Fruit fly (Drosophila melanogaster): Measurements from ENCODE around the gene Cbp80.

Cbp80 gene

DNA sequence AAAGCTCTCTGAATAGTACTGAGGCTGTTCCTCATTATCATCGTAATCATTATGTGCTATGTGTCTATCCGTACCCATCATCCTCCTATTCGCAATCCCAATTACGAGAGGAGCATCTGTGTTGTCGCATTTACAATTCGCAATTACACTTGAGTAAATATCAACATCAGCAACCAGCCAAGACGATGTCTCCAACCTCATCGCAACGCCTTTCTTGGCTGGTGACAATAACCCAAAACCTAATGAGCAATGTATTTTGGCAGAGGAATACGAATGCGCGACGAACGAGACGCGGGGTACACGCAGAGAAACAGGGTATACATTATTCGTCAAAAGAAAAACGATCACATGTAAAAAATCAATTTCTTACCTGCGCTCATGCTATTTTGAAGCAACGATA lies 39.3 kb upstream of the Cbp80 start (continued):
- TF ChIP-seq CG12071 (GFP tag; optimal IDR thresholded peaks at IDR 0.05) (peak; percentile 57), Ets65A (GFP tag) (peak; percentile 82), BtbVII (GFP tag; optimal IDR thresholded peaks at IDR 0.05) (peak; percentile 57), Xrp1 (GFP tag; IDR thresholded peaks at IDR 0.05) (0 out of 2 replicates have a peak, but pooled peaks have one; percentile 9), dmrt99B (tag; optimal IDR thresholded peaks at IDR 0.05) (peak; percentile 17), CG10565 (GFP tag; optimal IDR thresholded peaks at IDR 0.05) (no peak), sens (GFP tag) (peak; percentile 65), ATbp (GFP tag; optimal IDR thresholded peaks at IDR 0.05) (peak; percentile 67), luna (GFP tag; optimal IDR thresholded peaks at IDR 0.05) (peak; percentile 3), tna (GFP tag; IDR thresholded peaks at IDR 0.05; ENCODE audit: partially characterized antibody) (no peak), Dbx (GFP tag; IDR thresholded peaks at IDR 0.05) (0 out of 3 replicates have a peak, but pooled peaks have one; percentile 23), CG6765 (GFP tag; optimal IDR thresholded peaks at IDR 0.05) (peak; percentile 39), CG12236 (GFP tag; optimal IDR thresholded peaks at IDR 0.05) (no peak), gro (GFP tag; optimal IDR thresholded peaks at IDR 0.05) (peak; percentile 48), NK7.1 (GFP tag; optimal IDR thresholded peaks at IDR 0.05) (peak; percentile 34), CG15601 (tag; optimal IDR thresholded peaks at IDR 0.05) (no peak), Fer3 (tag; optimal IDR thresholded peaks at IDR 0.05) (peak; percentile 48), zf30C (GFP tag; optimal IDR thresholded peaks at IDR 0.05) (peak; percentile 8), CG1647 (GFP tag; optimal IDR thresholded peaks at IDR 0.05) (peak; percentile 28), CG1603 (tag; optimal IDR thresholded peaks at IDR 0.05) (peak; percentile 3), lbe (GFP tag; optimal IDR thresholded peaks at IDR 0.05) (peak; percentile 93)

DNA sequence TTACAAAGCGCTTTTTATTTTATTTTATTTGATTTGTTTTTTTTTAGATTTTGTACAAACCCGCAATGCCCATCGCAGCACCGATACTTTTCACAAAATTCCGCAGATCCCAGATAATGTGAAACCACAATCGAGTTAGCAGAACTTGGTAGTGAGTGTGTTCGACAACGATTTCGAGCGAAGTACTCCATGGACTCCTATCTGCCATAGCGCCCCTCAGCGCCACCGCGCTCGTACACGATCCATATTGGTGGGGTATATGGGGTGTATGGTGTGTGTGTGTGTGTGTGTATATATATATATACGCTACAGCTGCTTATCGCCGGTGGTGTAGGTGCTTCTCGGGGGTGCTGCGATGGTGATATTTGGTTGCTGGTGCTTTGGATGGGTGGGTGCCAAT lies 37.4 kb upstream of the Cbp80 start:
- peak; percentile 40 for TF ChIP-seq Med (GFP tag)
- peak; percentile 70 for TF ChIP-seq grn (GFP tag; optimal IDR thresholded peaks at IDR 0.05)
- TF ChIP-seq dimm (GFP tag; IDR thresholded peaks at IDR 0.05) = no peak
- peak; percentile 80 for TF ChIP-seq sug (tag; optimal IDR thresholded peaks at IDR 0.05)
- peak; percentile 66 for TF ChIP-seq exex (tag; optimal IDR thresholded peaks at IDR 0.05)
- TF ChIP-seq chinmo (GFP tag; IDR thresholded peaks at IDR 0.05; ENCODE audit: partially characterized antibody) = 0 out of 4 replicates have a peak, but pooled peaks have one; percentile 9
- TF ChIP-seq disco-r (GFP tag; optimal IDR thresholded peaks at IDR 0.05) = no peak
- peak; percentile 47 for TF ChIP-seq sens (GFP tag)
- TF ChIP-seq NfI (GFP tag; optimal IDR thresholded peaks at IDR 0.05) = no peak
- TF ChIP-seq sob (GFP tag; IDR thresholded peaks at IDR 0.05) = no peak
- no peak for TF ChIP-seq CG8290 (GFP tag; optimal IDR thresholded peaks at IDR 0.05)
- TF ChIP-seq CG8290 (tag; optimal IDR thresholded peaks at IDR 0.05) = peak in 1 of 2 experiments; percentile 32
- TF ChIP-seq mirr (GFP tag; optimal IDR thresholded peaks at IDR 0.05) = peak; percentile 67
- no peak for TF ChIP-seq CG5953 (GFP tag; IDR thresholded peaks at IDR 0.05)
- TF ChIP-seq nau (GFP tag; optimal IDR thresholded peaks at IDR 0.05) = no peak
- peak; percentile 24 for TF ChIP-seq Deaf1 (tag; optimal IDR thresholded peaks at IDR 0.05)
- no peak for TF ChIP-seq odd (GFP tag; optimal IDR thresholded peaks at IDR 0.05)
- TF ChIP-seq caup (GFP tag; optimal IDR thresholded peaks at IDR 0.05; ENCODE audit: severe bottlenecking) = peak; percentile 38
- TF ChIP-seq CG18599 (GFP tag; optimal IDR thresholded peaks at IDR 0.05) = peak; percentile 24
- TF ChIP-seq prd (optimal IDR thresholded peaks at IDR 0.05) = no peak
- TF ChIP-seq prd (GFP tag; IDR thresholded peaks at IDR 0.05) = no peak
- no peak for TF ChIP-seq knrl (GFP tag; IDR thresholded peaks at IDR 0.05; ENCODE audit: partially characterized antibody)
- TF ChIP-seq corto (GFP tag; optimal IDR thresholded peaks at IDR 0.05) = peak; percentile 12
- TF ChIP-seq sd (tag; optimal IDR thresholded peaks at IDR 0.05) = peak; percentile 88
- TF ChIP-seq Taf1 (GFP tag; IDR thresholded peaks at IDR 0.05) = no peak
- peak; percentile 67; the same call in 1 of the 2 replicates for TF ChIP-seq crol (GFP tag; IDR thresholded peaks at IDR 0.05)
- no peak for TF ChIP-seq CG14710 (tag; optimal IDR thresholded peaks at IDR 0.05)
- TF ChIP-seq Hey (tag; optimal IDR thresholded peaks at IDR 0.05) = peak; percentile 55
- TF ChIP-seq CG10543 (GFP tag; optimal IDR thresholded peaks at IDR 0.05) = peak; percentile 18
- no peak for TF ChIP-seq pum (GFP tag; optimal IDR thresholded peaks at IDR 0.05)
- TF ChIP-seq Dbx (GFP tag; IDR thresholded peaks at IDR 0.05) = peak; percentile 40; the same call in 1 of the 3 replicates
- peak; percentile 20 for TF ChIP-seq HmgZ (tag; optimal IDR thresholded peaks at IDR 0.05)
